Worm (Caenorhabditis elegans) whole organism, young adult: Measurements from ENCODE around the gene pyt-1.

Source experiments
- F39B2.1 ChIP-seq: fragments of 200-800 bp; sonication (Bioruptor generic); IDR thresholded peaks from 2 replicates; pipeline ENCODE4 v1.3.6; 2022; ENCODE audit warnings: missing genetic modification reagents, missing genetic modification characterization, missing compliant biosample characterization
- Y53F4B.3 ChIP-seq: fragments of 200-800 bp; sonication (Bioruptor generic); IDR thresholded peaks from 2 replicates; pipeline ENCODE4 v1.3.6; 2022; ENCODE audit warnings: missing genetic modification reagents, missing genetic modification characterization, missing compliant biosample characterization
- ama-1 ChIP-seq, 3 experiments: fragments of 150-350 bp in 1 of 3; sonication (generic microtip) in 2 of 3; optimal IDR thresholded peaks; 2 replicates each; lab custom pipeline; 2014 to 2018; ENCODE audit warnings: missing biosample characterization in 2 of 3, missing genetic modification characterization in 2 of 3, missing genetic modification reagents in 2 of 3
- ceh-40 ChIP-seq: fragments of 200-800 bp; sonication (Bioruptor generic); IDR thresholded peaks from 2 replicates; pipeline ENCODE4 v1.3.6; 2022; ENCODE audit warnings: missing genetic modification characterization, missing compliant biosample characterization
- egl-18 ChIP-seq: fragments of 200-800 bp; sonication (Bioruptor generic); IDR thresholded peaks from 2 replicates; pipeline ENCODE4 v1.3.6; 2022; ENCODE audit warnings: missing genetic modification reagents, missing genetic modification characterization, missing compliant biosample characterization
- hlh-26 ChIP-seq: fragments of 200-800 bp; sonication (Bioruptor generic); conservative IDR thresholded peaks from 2 replicates; pipeline ENCODE4 v1.3.6; 2022; ENCODE audit warnings: missing genetic modification reagents, missing genetic modification characterization, missing compliant biosample characterization
- lin-35 ChIP-seq, 3 experiments: fragments of 150-350 bp in 2 of 3; sonication (generic microtip) in 1 of 3; optimal IDR thresholded peaks; 2 replicates each; lab custom pipeline; 2014 to 2018; ENCODE audit warnings: missing biosample characterization in 3 of 3, missing genetic modification characterization in 3 of 3, missing genetic modification reagents in 3 of 3
- sptf-2 ChIP-seq: fragments of 200-800 bp; sonication (Bioruptor generic); optimal IDR thresholded peaks from 2 replicates; lab custom pipeline; 2018; ENCODE audit warnings: mild to moderate bottlenecking, missing genetic modification characterization, missing compliant biosample characterization
- unc-62 ChIP-seq: fragments of 150-350 bp; optimal IDR thresholded peaks from 2 replicates; lab custom pipeline; 2014; ENCODE audit warnings: missing biosample characterization, missing genetic modification reagents, missing genetic modification characterization
- zim-3 ChIP-seq: sonication (generic microtip); optimal IDR thresholded peaks from 2 replicates; lab custom pipeline; 2017; ENCODE audit warnings: mild to moderate bottlenecking, missing genetic modification characterization, moderate library complexity, missing compliant biosample characterization
- ztf-18 ChIP-seq: sonication (generic microtip); optimal IDR thresholded peaks from 2 replicates; lab custom pipeline; 2016; ENCODE audit warnings: missing genotype, mild to moderate bottlenecking, missing genetic modification characterization, missing compliant biosample characterization

ce11 chrV:10245615-10246014, 16.5 kb upstream of the pyt-1 start:
- no peak for TF ChIP-seq egl-18 (GFP tag; lab: Robert Waterston, UW)
- no peak for TF ChIP-seq lin-35 (GFP tag; optimal IDR thresholded peaks at IDR 0.05; lab: Kevin White, UChicago)
- TF ChIP-seq hlh-26, result no peak
- no peak for TF ChIP-seq F39B2.1 (GFP tag; lab: Robert Waterston, UW)
- no peak for TF ChIP-seq zim-3 (tag; lab: Kevin White, UChicago)
- TF ChIP-seq ama-1 (optimal IDR thresholded peaks at IDR 0.05; lab: Kevin White, UChicago), result no peak
- no peak for TF ChIP-seq ama-1 (GFP tag; optimal IDR thresholded peaks at IDR 0.05; lab: Kevin White, UChicago)
- no peak for TF ChIP-seq ztf-18 (tag; lab: Kevin White, UChicago)
- TF ChIP-seq ceh-40, result no peak
- no peak for TF ChIP-seq sptf-2 (GFP tag; lab: Kevin White, UChicago)
- TF ChIP-seq Y53F4B.3 (GFP tag; lab: Robert Waterston, UW), result no peak
- peak; percentile 91 for TF ChIP-seq unc-62 (GFP tag; lab: Kevin White, UChicago)
